Fruit fly (Drosophila melanogaster): Measurements from ENCODE around the gene CG32811.

Gene CG32811

DNA sequence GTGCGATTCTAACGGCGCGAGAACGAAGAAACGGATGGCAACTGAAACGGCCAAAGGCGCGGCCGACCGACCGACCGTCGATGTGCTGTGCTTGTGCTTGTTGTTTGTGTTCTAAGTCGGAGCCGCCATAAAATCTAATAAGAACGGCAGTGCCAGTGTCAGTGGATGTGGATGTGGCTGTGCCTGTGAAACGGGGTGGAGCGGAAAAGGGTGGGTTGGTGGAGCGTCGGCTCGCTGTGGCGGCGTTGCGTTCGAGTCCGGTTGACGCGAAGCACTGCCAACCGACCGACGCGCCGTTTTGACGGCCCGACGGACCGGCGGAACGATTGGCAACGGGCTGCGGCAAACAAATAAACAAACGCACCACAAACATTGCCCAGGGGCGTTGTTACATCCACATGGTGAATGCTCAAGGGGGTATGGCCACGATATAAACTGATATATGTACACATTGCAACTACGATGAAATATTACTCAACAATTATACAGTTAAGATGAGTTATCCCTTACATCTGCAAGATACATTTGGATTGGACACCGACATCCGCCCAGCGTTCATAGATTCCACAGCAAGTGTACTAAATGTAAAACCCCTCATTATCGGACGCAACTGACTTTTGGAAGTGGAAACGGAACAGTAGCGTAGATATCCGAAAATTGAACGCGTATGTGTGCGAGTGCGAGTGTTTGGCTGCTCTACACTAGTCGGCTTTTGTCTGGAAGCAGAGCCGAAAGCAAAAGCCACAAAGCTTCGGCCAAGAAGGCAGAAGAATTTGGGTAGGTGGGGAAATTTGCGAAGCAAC is 23.0 kb downstream of the CG32811 start, which contains the start of gene Atf3 (continued):
- TF ChIP-seq esn (GFP tag; optimal IDR thresholded peaks at IDR 0.05) (peak; percentile 91), CG15336 (GFP tag; IDR thresholded peaks at IDR 0.05) (peak; percentile 96), CG4318 (GFP tag; optimal IDR thresholded peaks at IDR 0.05) (peak; percentile 96), svp (GFP tag) (peak; percentile 92), Met (GFP tag; optimal IDR thresholded peaks at IDR 0.05) (peak; percentile 89), Ets96B (tag; optimal IDR thresholded peaks at IDR 0.05) (peak; percentile 78), CG6163 (GFP tag; IDR thresholded peaks at IDR 0.05) (peak; percentile 94), topi (GFP tag; optimal IDR thresholded peaks at IDR 0.05) (peak; percentile 86), fd85E (GFP tag; optimal IDR thresholded peaks at IDR 0.05) (peak; percentile 37), Hr4 (GFP tag; optimal IDR thresholded peaks at IDR 0.05) (peak; percentile 97), fkh (GFP tag; optimal IDR thresholded peaks at IDR 0.05) (peak; percentile 99), Ets21C (GFP tag; optimal IDR thresholded peaks at IDR 0.05) (peak; percentile 87), eg (GFP tag; IDR thresholded peaks at IDR 0.05) (peak; percentile 96), spab (GFP tag; optimal IDR thresholded peaks at IDR 0.05) (peak; percentile 68)

DNA sequence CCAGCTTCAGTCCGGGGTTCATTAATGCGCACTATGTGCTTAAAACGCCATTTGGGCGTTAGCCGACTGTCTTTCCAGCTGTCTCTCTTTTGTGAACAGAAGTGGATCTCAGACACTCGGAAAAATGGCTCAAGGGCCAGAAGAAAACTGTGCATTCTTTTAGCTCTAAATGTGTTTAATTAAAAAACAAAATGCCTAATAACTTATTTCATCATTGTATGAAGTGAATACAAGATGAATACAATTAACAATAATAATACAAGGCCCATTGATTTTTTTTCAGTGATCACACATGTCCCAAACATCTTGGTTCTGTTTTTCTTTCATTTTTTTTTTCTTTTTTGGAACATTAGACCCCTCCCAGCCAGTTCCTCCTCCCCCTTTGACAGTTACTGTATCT is 25.3 kb downstream of the CG32811 start:
- TF ChIP-seq Eip78C (GFP tag) (peak; percentile 11), lz (GFP tag; optimal IDR thresholded peaks at IDR 0.05) (no peak)

DNA sequence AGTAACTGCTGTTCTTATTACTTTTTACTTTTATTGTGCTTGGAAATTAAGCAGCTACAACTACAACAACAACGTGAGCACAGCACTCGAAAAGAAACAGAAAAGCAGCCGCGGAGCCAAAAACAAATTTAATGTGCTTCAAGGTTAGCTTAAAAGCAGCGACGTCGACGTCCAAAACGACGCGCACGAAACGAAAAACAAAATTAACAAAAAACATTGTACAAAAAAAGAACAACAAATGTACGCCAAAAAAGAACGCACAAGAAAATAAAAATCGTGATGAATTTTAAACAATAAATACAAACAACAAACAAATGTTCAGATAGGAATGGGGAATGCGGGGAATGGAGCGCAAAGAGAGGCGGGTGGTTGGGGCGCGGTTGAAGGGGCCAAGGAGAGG is 27.1 kb downstream of the CG32811 start:
- TF ChIP-seq CG6163 (GFP tag; IDR thresholded peaks at IDR 0.05) (0 out of 3 replicates have a peak, but pooled peaks have one; percentile 27), ss (GFP tag; optimal IDR thresholded peaks at IDR 0.05) (no peak), vri (GFP tag; optimal IDR thresholded peaks at IDR 0.05) (peak; percentile 14), CG3032 (tag; optimal IDR thresholded peaks at IDR 0.05) (no peak), salr (GFP tag; optimal IDR thresholded peaks at IDR 0.05) (no peak), eg (GFP tag; IDR thresholded peaks at IDR 0.05) (peak; percentile 37; the same call in 1 of the 3 replicates)

DNA sequence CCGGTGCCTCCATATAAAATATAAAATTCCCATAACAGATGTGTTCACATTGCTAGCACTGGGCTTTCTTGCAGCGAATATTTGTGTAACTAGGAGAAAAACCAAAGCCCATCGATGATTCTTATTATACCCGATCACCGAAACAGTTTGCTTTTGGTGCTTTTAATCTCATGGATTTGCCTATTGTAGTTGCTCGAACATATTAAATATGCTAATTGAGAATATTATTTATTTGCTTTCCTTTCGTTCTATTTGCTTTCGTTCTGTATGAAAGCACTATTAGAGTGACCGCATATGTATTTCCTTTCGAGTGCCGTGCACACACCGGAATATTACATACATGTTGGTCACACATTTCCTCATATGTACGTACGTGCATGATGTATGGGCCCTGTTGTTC is 27.5 kb downstream of the CG32811 start:
- TF ChIP-seq Hr39 (GFP tag; optimal IDR thresholded peaks at IDR 0.05) (peak; percentile 29), CG6163 (GFP tag; IDR thresholded peaks at IDR 0.05) (no peak), Met (GFP tag; optimal IDR thresholded peaks at IDR 0.05) (peak; percentile 70), CG10631 (GFP tag; optimal IDR thresholded peaks at IDR 0.05) (peak; percentile 4), fd59A (GFP tag; optimal IDR thresholded peaks at IDR 0.05) (no peak), svp (GFP tag) (peak; percentile 80), CG34406 (GFP tag; optimal IDR thresholded peaks at IDR 0.05) (peak; percentile 23), Eip75B (GFP tag; optimal IDR thresholded peaks at IDR 0.05) (peak; percentile 11), eg (GFP tag; IDR thresholded peaks at IDR 0.05) (peak; percentile 38; the same call in 1 of the 3 replicates), Ets21C (GFP tag; optimal IDR thresholded peaks at IDR 0.05) (no peak), fd85E (GFP tag; optimal IDR thresholded peaks at IDR 0.05) (no peak), CG11294 (GFP tag; IDR thresholded peaks at IDR 0.05) (no peak), CG15336 (GFP tag; IDR thresholded peaks at IDR 0.05) (peak; percentile 41; the same call in 1 of the 2 replicates), topi (GFP tag; optimal IDR thresholded peaks at IDR 0.05) (peak; percentile 67), vri (GFP tag; optimal IDR thresholded peaks at IDR 0.05) (no peak), CG3032 (tag; optimal IDR thresholded peaks at IDR 0.05) (no peak), CG8119 (GFP tag; IDR thresholded peaks at IDR 0.05) (no peak), Hr38 (GFP tag; optimal IDR thresholded peaks at IDR 0.05) (no peak), Lpt (GFP tag; optimal IDR thresholded peaks at IDR 0.05) (no peak), CG4318 (GFP tag; optimal IDR thresholded peaks at IDR 0.05) (no peak), CG1621 (tag; optimal IDR thresholded peaks at IDR 0.05) (no peak), dac (GFP tag; optimal IDR thresholded peaks at IDR 0.05) (no peak), CG11902 (GFP tag; optimal IDR thresholded peaks at IDR 0.05) (no peak), cyc (GFP tag; optimal IDR thresholded peaks at IDR 0.05) (peak; percentile 26), OdsH (GFP tag; optimal IDR thresholded peaks at IDR 0.05) (no peak), Sox14 (GFP tag; optimal IDR thresholded peaks at IDR 0.05) (peak; percentile 31), pdm3 (GFP tag; optimal IDR thresholded peaks at IDR 0.05) (peak; percentile 23), ss (GFP tag; optimal IDR thresholded peaks at IDR 0.05) (no peak), acj6 (GFP tag; optimal IDR thresholded peaks at IDR 0.05) (peak; percentile 9), Blimp-1 (GFP tag; optimal IDR thresholded peaks at IDR 0.05) (peak; percentile 22), CG11762 (GFP tag; optimal IDR thresholded peaks at IDR 0.05; ENCODE audit: insufficient read depth) (no peak), CG6854 (GFP tag; optimal IDR thresholded peaks at IDR 0.05) (no peak), Hr4 (GFP tag; optimal IDR thresholded peaks at IDR 0.05) (no peak), dsx (GFP tag; optimal IDR thresholded peaks at IDR 0.05; ENCODE audit: poor library complexity, severe bottlenecking) (no peak), Sox102F (GFP tag; optimal IDR thresholded peaks at IDR 0.05) (peak; percentile 50), esn (GFP tag; optimal IDR thresholded peaks at IDR 0.05) (peak; percentile 52), Eip78C (GFP tag) (peak; percentile 63)
